Worm (Caenorhabditis elegans) whole organism, L2 larva: ENCODE measurements around the gene clc-11.

Source experiments
- R02D3.7 ChIP-seq: fragments of 150-350 bp; optimal IDR thresholded peaks from 2 replicates; lab custom pipeline; 2014; ENCODE audit warnings: missing biosample characterization, missing genetic modification characterization
- Y55F3AM.14 ChIP-seq: fragments of 200-800 bp; sonication (Bioruptor generic); optimal IDR thresholded peaks from 2 replicates; lab custom pipeline; 2018; ENCODE audit warnings: mild to moderate bottlenecking, missing genetic modification characterization, missing compliant biosample characterization
- ZK546.5 ChIP-seq: sonication (generic microtip); optimal IDR thresholded peaks from 2 replicates; lab custom pipeline; 2017; ENCODE audit warnings: missing biosample characterization, missing genetic modification characterization
- ceh-82 ChIP-seq: fragments of 150-350 bp; optimal IDR thresholded peaks from 2 replicates; lab custom pipeline; 2014; ENCODE audit warnings: missing biosample characterization, missing genetic modification characterization
- egl-27 ChIP-seq: sonication (generic microtip); optimal IDR thresholded peaks from 3 replicates; lab custom pipeline; 2017; ENCODE audit warnings: missing biosample characterization, missing genetic modification reagents, missing genetic modification characterization
- mab-5 ChIP-seq: fragments of 150-350 bp; optimal IDR thresholded peaks from 2 replicates; lab custom pipeline; 2014; ENCODE audit warnings: missing biosample characterization, missing genetic modification characterization
- mdl-1 ChIP-seq, 2 experiments: fragments of 150-350 bp in 1 of 2; sonication (generic microtip) in 1 of 2; optimal IDR thresholded peaks; 2 replicates each; lab custom pipeline; 2017; ENCODE audit warnings: missing biosample characterization in 2 of 2, missing genetic modification characterization in 2 of 2
- nhr-25 ChIP-seq: fragments of 150-350 bp; sonication (generic microtip); optimal IDR thresholded peaks from 3 replicates; lab custom pipeline; 2014; ENCODE audit warnings: missing biosample characterization, missing genetic modification characterization
- skn-1 ChIP-seq: sonication (generic microtip); optimal IDR thresholded peaks from 2 replicates; lab custom pipeline; 2017; ENCODE audit warnings: missing biosample characterization, missing genetic modification characterization
- snpc-4 ChIP-seq: fragments of 150-350 bp; optimal IDR thresholded peaks from 2 replicates; lab custom pipeline; 2014; ENCODE audit warnings: missing biosample characterization, missing genetic modification characterization
- ztf-11 ChIP-seq: sonication (generic microtip); optimal IDR thresholded peaks from 2 replicates; lab custom pipeline; 2017; ENCODE audit warnings: missing biosample characterization, missing genetic modification characterization

- no peak for TF ChIP-seq mdl-1 (tag; optimal IDR thresholded peaks at IDR 0.05; lab: Kevin White, UChicago)
- no peak for TF ChIP-seq egl-27 (tag; lab: Kevin White, UChicago)
- TF ChIP-seq ztf-11 (tag; lab: Kevin White, UChicago): no peak
- no peak for TF ChIP-seq nhr-25 (tag; lab: Kevin White, UChicago)
- TF ChIP-seq skn-1 (tag; lab: Kevin White, UChicago): no peak
- no peak for TF ChIP-seq ZK546.5 (tag; lab: Kevin White, UChicago)
- no peak for TF ChIP-seq Y55F3AM.14 (GFP tag; lab: Kevin White, UChicago)
- TF ChIP-seq R02D3.7: no peak
- no peak for TF ChIP-seq mab-5 (tag; lab: Kevin White, UChicago)
- no peak for TF ChIP-seq ceh-82 (tag; lab: Kevin White, UChicago)
- TF ChIP-seq snpc-4 (tag; lab: Kevin White, UChicago): no peak
These were observed 35.8 kb downstream of the clc-11 start, which contains the start of gene argk-1 for ce11 chrV:16103594-16103993.
